ENCODE assay signal across 5 fruit fly cellular contexts in genomic region chr2L:5256036-5256846, dm6.
TF ChIP-seq lines count a peak whose summit lies in the region.

No protein-coding gene starts in this region.

- TF ChIP-seq CTCF in whole organism, embryonic (GFP tag; optimal IDR thresholded peaks at IDR 0.05; lab: Kevin White, UChicago) = no peak

TF ChIP-seq in whole organism, adult, 20 proteins besides CTCF, POLR2A, EP300 and RAD21:
- TF ChIP-seq pad (GFP tag; optimal IDR thresholded peaks at IDR 0.05; lab: Kevin White, UChicago) (peak; percentile 53), Mnt (GFP tag; optimal IDR thresholded peaks at IDR 0.05; lab: Kevin White, UChicago) (no peak), Crg-1 (GFP tag; optimal IDR thresholded peaks at IDR 0.05; lab: Kevin White, UChicago) (peak; percentile 10), cnc (optimal IDR thresholded peaks at IDR 0.05; lab: Kevin White, UChicago) (no peak), CG1620 (GFP tag; optimal IDR thresholded peaks at IDR 0.05; lab: Kevin White, UChicago) (no peak), Clk (GFP tag; optimal IDR thresholded peaks at IDR 0.05; lab: Kevin White, UChicago) (no peak), Hr96 (GFP tag; optimal IDR thresholded peaks at IDR 0.05; lab: Kevin White, UChicago) (peak; percentile 33), ovo (GFP tag; optimal IDR thresholded peaks at IDR 0.05; lab: Kevin White, UChicago) (peak; percentile 58), CG11617 (GFP tag; optimal IDR thresholded peaks at IDR 0.05; lab: Kevin White, UChicago) (peak; percentile 23), toe (GFP tag; optimal IDR thresholded peaks at IDR 0.05; lab: Kevin White, UChicago) (no peak), CG12768 (GFP tag; optimal IDR thresholded peaks at IDR 0.05; lab: Kevin White, UChicago) (peak; percentile 17), bab1 (GFP tag; optimal IDR thresholded peaks at IDR 0.05; lab: Kevin White, UChicago) (no peak), CG14711 (tag; optimal IDR thresholded peaks at IDR 0.05; lab: Kevin White, UChicago) (no peak), CG5204 (GFP tag; optimal IDR thresholded peaks at IDR 0.05; lab: Kevin White, UChicago) (peak; percentile 40), cic (GFP tag; optimal IDR thresholded peaks at IDR 0.05; lab: Kevin White, UChicago) (peak; percentile 69), tj (GFP tag; optimal IDR thresholded peaks at IDR 0.05; lab: Kevin White, UChicago) (no peak), CG33017 (tag; optimal IDR thresholded peaks at IDR 0.05; lab: Kevin White, UChicago) (peak; percentile 23), CG7101 (tag; optimal IDR thresholded peaks at IDR 0.05; lab: Kevin White, UChicago) (peak; percentile 54), CG7045 (GFP tag; optimal IDR thresholded peaks at IDR 0.05; lab: Kevin White, UChicago) (peak; percentile 20)
TF ChIP-seq in whole organism, adult: peak in this region for 11.

TF ChIP-seq in whole organism, embryonic, 481 proteins besides CTCF, POLR2A, EP300 and RAD21 (continues in another document):
- TF ChIP-seq trem (tag; optimal IDR thresholded peaks at IDR 0.05; lab: Kevin White, UChicago) (peak; percentile 26), crol (GFP tag; IDR thresholded peaks at IDR 0.05; lab: Robert Waterston, UW) (peak; percentile 31; the same call in 1 of the 2 replicates), mld (GFP tag; IDR thresholded peaks at IDR 0.05; lab: Robert Waterston, UW; ENCODE audit: partially characterized antibody) (no peak), Hr39 (optimal IDR thresholded peaks at IDR 0.05; lab: Kevin White, UChicago) (no peak), vvl (GFP tag; IDR thresholded peaks at IDR 0.05; lab: Robert Waterston, UW) (peak; percentile 64), Sin3A (optimal IDR thresholded peaks at IDR 0.05; lab: Kevin White, UChicago) (no peak), psq (GFP tag; optimal IDR thresholded peaks at IDR 0.05; lab: Kevin White, UChicago) (no peak), CG9437 (GFP tag; optimal IDR thresholded peaks at IDR 0.05; lab: Kevin White, UChicago) (peak; percentile 23), CG2120 (GFP tag; optimal IDR thresholded peaks at IDR 0.05; lab: Kevin White, UChicago) (no peak), insv (GFP tag; optimal IDR thresholded peaks at IDR 0.05; lab: Kevin White, UChicago) (peak in 1 of 2 experiments; percentile 3), CG8944 (GFP tag; optimal IDR thresholded peaks at IDR 0.05; lab: Kevin White, UChicago) (no peak), peb (GFP tag; IDR thresholded peaks at IDR 0.05; lab: Robert Waterston, UW) (peak; percentile 46; the same call in 1 of the 2 replicates), HLH3B (GFP tag; IDR thresholded peaks at IDR 0.05; lab: Robert Waterston, UW) (peak; percentile 44; the same call in 1 of the 2 replicates), rib (GFP tag; IDR thresholded peaks at IDR 0.05; lab: Robert Waterston, UW) (no peak), CG10654 (GFP tag; optimal IDR thresholded peaks at IDR 0.05; lab: Kevin White, UChicago) (peak; percentile 28), Dp (GFP tag; optimal IDR thresholded peaks at IDR 0.05; lab: Kevin White, UChicago) (no peak), Asciz (GFP tag; optimal IDR thresholded peaks at IDR 0.05; lab: Kevin White, UChicago) (peak; percentile 43), CG30403 (GFP tag; optimal IDR thresholded peaks at IDR 0.05; lab: Kevin White, UChicago) (peak; percentile 29)

TF ChIP-seq in whole organism, prepupa, 60 proteins besides CTCF, POLR2A, EP300 and RAD21 (continues in another document):
- peak; percentile 54 for TF ChIP-seq CG11762 (GFP tag; optimal IDR thresholded peaks at IDR 0.05; lab: Kevin White, UChicago; ENCODE audit: insufficient read depth)
- TF ChIP-seq spab (GFP tag; optimal IDR thresholded peaks at IDR 0.05; lab: Kevin White, UChicago) = peak; percentile 44
- no peak for TF ChIP-seq CG6276 (GFP tag; optimal IDR thresholded peaks at IDR 0.05; lab: Kevin White, UChicago)
- peak; percentile 53 for TF ChIP-seq Eip75B (GFP tag; optimal IDR thresholded peaks at IDR 0.05; lab: Kevin White, UChicago)
- peak; percentile 61 for TF ChIP-seq CG6792 (GFP tag; optimal IDR thresholded peaks at IDR 0.05; lab: Kevin White, UChicago)
- peak; percentile 83 for TF ChIP-seq CG31627 (GFP tag; optimal IDR thresholded peaks at IDR 0.05; lab: Kevin White, UChicago)
- peak; percentile 9 for TF ChIP-seq CG1621 (tag; optimal IDR thresholded peaks at IDR 0.05; lab: Kevin White, UChicago)
- TF ChIP-seq Ets21C (GFP tag; optimal IDR thresholded peaks at IDR 0.05; lab: Kevin White, UChicago) = peak; percentile 63
- peak; percentile 47 for TF ChIP-seq CG3919 (GFP tag; optimal IDR thresholded peaks at IDR 0.05; lab: Kevin White, UChicago)
- peak; percentile 55 for TF ChIP-seq dsx (GFP tag; optimal IDR thresholded peaks at IDR 0.05; lab: Kevin White, UChicago; ENCODE audit: poor library complexity, severe bottlenecking)
- no peak for TF ChIP-seq dac (GFP tag; optimal IDR thresholded peaks at IDR 0.05; lab: Kevin White, UChicago)
- TF ChIP-seq acj6 (GFP tag; optimal IDR thresholded peaks at IDR 0.05; lab: Kevin White, UChicago) = peak; percentile 78
- peak; percentile 99 for TF ChIP-seq vri (GFP tag; optimal IDR thresholded peaks at IDR 0.05; lab: Kevin White, UChicago)
- TF ChIP-seq achi (GFP tag; optimal IDR thresholded peaks at IDR 0.05; lab: Kevin White, UChicago) = peak; percentile 63
- peak; percentile 81 for TF ChIP-seq Smox (GFP tag; optimal IDR thresholded peaks at IDR 0.05; lab: Kevin White, UChicago)
- peak; percentile 39 for TF ChIP-seq CG3032 (tag; optimal IDR thresholded peaks at IDR 0.05; lab: Kevin White, UChicago)
- TF ChIP-seq CG6854 (GFP tag; optimal IDR thresholded peaks at IDR 0.05; lab: Kevin White, UChicago) = peak; percentile 59
- TF ChIP-seq Eip93F (GFP tag; optimal IDR thresholded peaks at IDR 0.05; lab: Kevin White, UChicago) = peak; percentile 84

TF ChIP-seq in whole organism, pupa, 21 proteins besides CTCF, POLR2A, EP300 and RAD21 (continues in another document):
- TF ChIP-seq Pif1A (GFP tag; optimal IDR thresholded peaks at IDR 0.05; lab: Kevin White, UChicago) (peak; percentile 62), rn (GFP tag; IDR thresholded peaks at IDR 0.05; lab: Robert Waterston, UW) (peak; percentile 29; the same call in 1 of the 2 replicates), Pif1B (GFP tag; optimal IDR thresholded peaks at IDR 0.05; lab: Kevin White, UChicago) (peak; percentile 37), gl (tag; optimal IDR thresholded peaks at IDR 0.05; lab: Kevin White, UChicago) (peak; percentile 40), CG34367 (tag; optimal IDR thresholded peaks at IDR 0.05; lab: Kevin White, UChicago) (peak; percentile 42), CG15710 (tag; optimal IDR thresholded peaks at IDR 0.05; lab: Kevin White, UChicago) (peak; percentile 56), CG10348 (GFP tag; IDR thresholded peaks at IDR 0.05; lab: Robert Waterston, UW) (no peak), CG14655 (GFP tag; optimal IDR thresholded peaks at IDR 0.05; lab: Kevin White, UChicago) (peak; percentile 40), EcR (GFP tag; optimal IDR thresholded peaks at IDR 0.05; lab: Kevin White, UChicago) (peak; percentile 87), CG9948 (tag; optimal IDR thresholded peaks at IDR 0.05; lab: Kevin White, UChicago) (peak; percentile 55), CG13204 (GFP tag; optimal IDR thresholded peaks at IDR 0.05; lab: Kevin White, UChicago) (peak; percentile 38), D1 (tag; optimal IDR thresholded peaks at IDR 0.05; lab: Kevin White, UChicago) (no peak), CG4496 (GFP tag; IDR thresholded peaks at IDR 0.05; lab: Robert Waterston, UW) (peak; percentile 69; the same call in 1 of the 3 replicates), CG32121 (GFP tag; IDR thresholded peaks at IDR 0.05; lab: Robert Waterston, UW) (no peak), CG17806 (tag; optimal IDR thresholded peaks at IDR 0.05; lab: Kevin White, UChicago) (peak; percentile 67), Snoo (tag; optimal IDR thresholded peaks at IDR 0.05; lab: Kevin White, UChicago) (peak; percentile 61), CG12605 (GFP tag; IDR thresholded peaks at IDR 0.05; lab: Robert Waterston, UW) (no peak; the same call in 1 of the 2 replicates), CG8159 (tag; optimal IDR thresholded peaks at IDR 0.05; lab: Kevin White, UChicago) (peak; percentile 68), CG8301 (tag; optimal IDR thresholded peaks at IDR 0.05; lab: Kevin White, UChicago) (peak; percentile 33), fd96Ca (GFP tag; IDR thresholded peaks at IDR 0.05; lab: Robert Waterston, UW) (peak; percentile 65; the same call in 1 of the 3 replicates)

TF ChIP-seq in whole organism, wandering third instar larva, 38 proteins besides CTCF, POLR2A, EP300 and RAD21 (continues in another document):
- peak; percentile 76 for TF ChIP-seq br (GFP tag; optimal IDR thresholded peaks at IDR 0.05; lab: Kevin White, UChicago)
- TF ChIP-seq dsf (GFP tag; optimal IDR thresholded peaks at IDR 0.05; lab: Kevin White, UChicago; ENCODE audit: borderline replicate concordance) = peak; percentile 40
- TF ChIP-seq pan (optimal IDR thresholded peaks at IDR 0.05; lab: Kevin White, UChicago) = no peak
- TF ChIP-seq lola (GFP tag; optimal IDR thresholded peaks at IDR 0.05; lab: Kevin White, UChicago) = no peak
- peak; percentile 80 for TF ChIP-seq CrebA (GFP tag; optimal IDR thresholded peaks at IDR 0.05; lab: Kevin White, UChicago; ENCODE audit: borderline replicate concordance)
- TF ChIP-seq CG9705 (GFP tag; optimal IDR thresholded peaks at IDR 0.05; lab: Kevin White, UChicago) = peak; percentile 19
- peak; percentile 78 for TF ChIP-seq Hnf4 (GFP tag; optimal IDR thresholded peaks at IDR 0.05; lab: Kevin White, UChicago)
- no peak for TF ChIP-seq Vsx2 (GFP tag; optimal IDR thresholded peaks at IDR 0.05; lab: Kevin White, UChicago; ENCODE audit: partially characterized antibody)
- peak; percentile 25 for TF ChIP-seq Jra (GFP tag; optimal IDR thresholded peaks at IDR 0.05; lab: Kevin White, UChicago)
- TF ChIP-seq Sp1 (GFP tag; optimal IDR thresholded peaks at IDR 0.05; lab: Kevin White, UChicago) = peak; percentile 69
- no peak for TF ChIP-seq Abd-B (GFP tag; optimal IDR thresholded peaks at IDR 0.05; lab: Kevin White, UChicago)
- peak; percentile 78 for TF ChIP-seq tai (GFP tag; optimal IDR thresholded peaks at IDR 0.05; lab: Kevin White, UChicago)
- TF ChIP-seq HLH106 (tag; optimal IDR thresholded peaks at IDR 0.05; lab: Kevin White, UChicago) = peak; percentile 77
- no peak for TF ChIP-seq Myc (optimal IDR thresholded peaks at IDR 0.05; lab: Kevin White, UChicago)
- TF ChIP-seq fru (GFP tag; optimal IDR thresholded peaks at IDR 0.05; lab: Kevin White, UChicago) = peak; percentile 86
- TF ChIP-seq usp (GFP tag; optimal IDR thresholded peaks at IDR 0.05; lab: Kevin White, UChicago) = no peak
- peak; percentile 50 for TF ChIP-seq Rel (GFP tag; optimal IDR thresholded peaks at IDR 0.05; lab: Kevin White, UChicago)
- peak; percentile 60 for TF ChIP-seq Rel (tag; optimal IDR thresholded peaks at IDR 0.05; lab: Kevin White, UChicago)
- peak; percentile 34 for TF ChIP-seq dmrt93B (GFP tag; optimal IDR thresholded peaks at IDR 0.05; lab: Kevin White, UChicago)
- peak; percentile 95 for TF ChIP-seq h (GFP tag; optimal IDR thresholded peaks at IDR 0.05; lab: Kevin White, UChicago)
- TF ChIP-seq CG32264 (GFP tag; optimal IDR thresholded peaks at IDR 0.05; lab: Kevin White, UChicago) = no peak
- TF ChIP-seq psq (GFP tag; optimal IDR thresholded peaks at IDR 0.05; lab: Kevin White, UChicago) = peak; percentile 68
- TF ChIP-seq foxo (GFP tag; optimal IDR thresholded peaks at IDR 0.05; lab: Kevin White, UChicago) = peak; percentile 24 to 85
